Worm (Caenorhabditis elegans) whole organism, L1 larva: ENCODE data around the gene srw-44.

Source experiments
- Y116A8C.19 ChIP-seq: sonication (generic microtip); optimal IDR thresholded peaks from 2 replicates; lab custom pipeline; 2016; ENCODE audit warnings: missing compliant biosample characterization, missing genetic modification characterization, borderline replicate concordance
- ama-1 ChIP-seq: fragments of 150-350 bp; optimal IDR thresholded peaks from 2 replicates; lab custom pipeline; 2014
- ceh-82 ChIP-seq, 3 experiments: fragments of 150-350 bp in 1 of 3; sonication (generic microtip) in 2 of 3; optimal IDR thresholded peaks; 2 replicates each; lab custom pipeline; 2014 to 2017; ENCODE audit warnings: missing biosample characterization in 3 of 3, missing genetic modification characterization in 3 of 3
- ceh-90 ChIP-seq: sonication (generic microtip); optimal IDR thresholded peaks from 2 replicates; lab custom pipeline; 2016; ENCODE audit warnings: missing genetic modification characterization, missing compliant biosample characterization
- ces-1 ChIP-seq: fragments of 150-350 bp; optimal IDR thresholded peaks from 2 replicates; lab custom pipeline; 2014; ENCODE audit warnings: missing biosample characterization, missing genetic modification reagents, missing genetic modification characterization
- efl-1 ChIP-seq, 4 experiments: fragments of 150-350 bp; optimal IDR thresholded peaks in 3 of 4; peaks in 1 of 4; 1 replicate in 1 of 4; 2 replicates in 3 of 4; lab custom pipeline; 2014; ENCODE audit warnings: missing biosample characterization in 2 of 4, missing genetic modification characterization in 2 of 4, missing genetic modification reagents in 2 of 4
- efl-3 ChIP-seq: fragments of 200-800 bp; sonication (Bioruptor generic); optimal IDR thresholded peaks from 2 replicates; lab custom pipeline; 2018; ENCODE audit warnings: mild to moderate bottlenecking, missing genetic modification characterization, missing compliant biosample characterization
- elt-2 ChIP-seq: sonication (generic microtip); optimal IDR thresholded peaks from 2 replicates; lab custom pipeline; 2016; ENCODE audit warnings: missing genetic modification characterization, mild to moderate bottlenecking, inconsistent platforms, missing compliant biosample characterization, missing genetic modification reagents
- elt-3 ChIP-seq, 6 experiments: fragments of 150-350 bp in 1 of 6; sonication (generic microtip); optimal IDR thresholded peaks; 2 replicates each; lab custom pipeline; 2017 to 2018; ENCODE audit warnings: missing biosample characterization in 6 of 6, missing genetic modification characterization in 6 of 6, inconsistent platforms in 1 of 6
- ets-5 ChIP-seq: fragments of 200-800 bp; sonication (Bioruptor generic); IDR thresholded peaks from 2 replicates; pipeline ENCODE4 v1.3.6; 2022; ENCODE audit warnings: missing genetic modification characterization, missing compliant biosample characterization
- fkh-4 ChIP-seq: sonication (generic microtip); optimal IDR thresholded peaks from 2 replicates; lab custom pipeline; 2016; ENCODE audit warnings: missing compliant biosample characterization, missing genetic modification characterization, borderline replicate concordance
- fkh-8 ChIP-seq: sonication (generic microtip); optimal IDR thresholded peaks from 2 replicates; lab custom pipeline; 2016; ENCODE audit warnings: mild to moderate bottlenecking, missing genetic modification characterization, missing compliant biosample characterization
- hlh-17 ChIP-seq: fragments of 200-800 bp; sonication (Bioruptor generic); optimal IDR thresholded peaks from 2 replicates; lab custom pipeline; 2018; ENCODE audit warnings: missing genetic modification characterization, mild to moderate bottlenecking, missing compliant biosample characterization, moderate library complexity, borderline replicate concordance
- hlh-4 ChIP-seq: sonication (generic microtip); optimal IDR thresholded peaks from 2 replicates; lab custom pipeline; 2016; ENCODE audit warnings: mild to moderate bottlenecking, missing genetic modification characterization, missing compliant biosample characterization
- jun-1 ChIP-seq: fragments of 150-350 bp; optimal IDR thresholded peaks from 2 replicates; lab custom pipeline; 2014; ENCODE audit warnings: missing biosample characterization, missing genetic modification reagents, missing genetic modification characterization
- lin-35 ChIP-seq, 2 experiments: fragments of 150-350 bp; optimal IDR thresholded peaks; 2 replicates each; lab custom pipeline; 2014; ENCODE audit warnings: missing biosample characterization in 2 of 2, missing genetic modification characterization in 2 of 2, missing genetic modification reagents in 2 of 2
- lin-39 ChIP-seq: fragments of 150-350 bp; optimal IDR thresholded peaks from 2 replicates; lab custom pipeline; 2014; ENCODE audit warnings: missing biosample characterization, missing genetic modification reagents, missing genetic modification characterization
- mef-2 ChIP-seq: fragments of 150-350 bp; optimal IDR thresholded peaks from 2 replicates; lab custom pipeline; 2014; ENCODE audit warnings: missing biosample characterization, missing genetic modification characterization
- nhr-11 ChIP-seq: fragments of 150-350 bp; optimal IDR thresholded peaks from 2 replicates; lab custom pipeline; 2014; ENCODE audit warnings: missing biosample characterization, missing genetic modification characterization
- nhr-20 ChIP-seq: sonication (generic microtip); optimal IDR thresholded peaks from 2 replicates; lab custom pipeline; 2016; ENCODE audit warnings: mild to moderate bottlenecking, missing genetic modification characterization, missing compliant biosample characterization
- nhr-71 ChIP-seq: sonication (generic microtip); optimal IDR thresholded peaks from 2 replicates; lab custom pipeline; 2016; ENCODE audit warnings: mild to moderate bottlenecking, missing genetic modification characterization, moderate library complexity, missing compliant biosample characterization
- nhr-77 ChIP-seq: fragments of 150-350 bp; optimal IDR thresholded peaks from 2 replicates; lab custom pipeline; 2014; ENCODE audit warnings: missing biosample characterization, missing genetic modification characterization
- nhr-85 ChIP-seq: sonication (generic microtip); peaks from one replicate; lab custom pipeline; 2016; ENCODE audit warnings: missing genetic modification characterization, inconsistent platforms, missing compliant biosample characterization
- pag-3 ChIP-seq: sonication (generic microtip); optimal IDR thresholded peaks from 2 replicates; lab custom pipeline; 2017; ENCODE audit warnings: missing genetic modification characterization, mild to moderate bottlenecking, missing compliant biosample characterization, antibody characterized with exemption, borderline replicate concordance; ENCODE audit not compliant: insufficient read depth
- pqm-1 ChIP-seq: sonication (generic microtip); optimal IDR thresholded peaks from 3 replicates; lab custom pipeline; 2017; ENCODE audit warnings: missing biosample characterization, missing genetic modification characterization
- skn-1 ChIP-seq: fragments of 150-350 bp; optimal IDR thresholded peaks from 2 replicates; lab custom pipeline; 2014; ENCODE audit warnings: missing biosample characterization, missing genetic modification characterization
- sox-4 ChIP-seq: sonication (generic microtip); optimal IDR thresholded peaks from 2 replicates; lab custom pipeline; 2016; ENCODE audit warnings: missing genetic modification characterization, missing compliant biosample characterization
- tbx-2 ChIP-seq: sonication (generic microtip); optimal IDR thresholded peaks from 2 replicates; lab custom pipeline; 2016; ENCODE audit warnings: missing genetic modification characterization, missing compliant biosample characterization
- tlp-1 ChIP-seq: fragments of 150-350 bp; optimal IDR thresholded peaks from 2 replicates; lab custom pipeline; 2014; ENCODE audit warnings: missing biosample characterization, missing genetic modification characterization
- unc-130 ChIP-seq: fragments of 150-350 bp; optimal IDR thresholded peaks from 2 replicates; lab custom pipeline; 2017; ENCODE audit warnings: missing biosample characterization, missing genetic modification characterization, inconsistent platforms
- unc-30 ChIP-seq: sonication (generic microtip); optimal IDR thresholded peaks from 2 replicates; lab custom pipeline; 2017; ENCODE audit warnings: missing biosample characterization, missing genetic modification characterization
- ztf-11 ChIP-seq, 2 experiments: sonication (generic microtip); optimal IDR thresholded peaks; 2 replicates each; lab custom pipeline; 2016 to 2017; ENCODE audit warnings: missing genetic modification characterization in 2 of 2, missing biosample characterization in 1 of 2, missing compliant biosample characterization in 1 of 2
- ztf-4 ChIP-seq: fragments of 150-350 bp; optimal IDR thresholded peaks from 2 replicates; lab custom pipeline; 2014; ENCODE audit warnings: missing biosample characterization, missing genetic modification characterization

Gene srw-44

ce11 chrV:16725955-16726354, 45.9 kb downstream of the srw-44 start:
- TF ChIP-seq nhr-71 (tag; lab: Kevin White, UChicago), result peak; percentile 45
- peak in 1 of 2 experiments; percentile 39 for TF ChIP-seq lin-35 (GFP tag; optimal IDR thresholded peaks at IDR 0.05; lab: Kevin White, UChicago)
- TF ChIP-seq nhr-85 (tag; lab: Kevin White, UChicago), result peak; percentile 22
- peak in 1 of 3 experiments; percentile 31 for TF ChIP-seq ceh-82 (tag; optimal IDR thresholded peaks at IDR 0.05; lab: Kevin White, UChicago)
- TF ChIP-seq mef-2 (tag; lab: Kevin White, UChicago), result no peak
- TF ChIP-seq elt-2 (tag; lab: Kevin White, UChicago), result peak; percentile 65
- peak; percentile 58 for TF ChIP-seq nhr-20 (tag; lab: Kevin White, UChicago)
- peak; percentile 23 for TF ChIP-seq jun-1 (tag; lab: Kevin White, UChicago)
- no peak for TF ChIP-seq elt-3 (tag; optimal IDR thresholded peaks at IDR 0.05; lab: Kevin White, UChicago)
- TF ChIP-seq efl-1 (optimal IDR thresholded peaks at IDR 0.05; lab: Kevin White, UChicago), result no peak
- TF ChIP-seq efl-1 (GFP tag; optimal IDR thresholded peaks at IDR 0.05 in 1 of 2; lab: Kevin White, UChicago), result no peak
- no peak for TF ChIP-seq efl-3 (GFP tag; lab: Kevin White, UChicago)
- no peak for TF ChIP-seq lin-39 (tag; lab: Kevin White, UChicago)

ce11 chrV:16726915-16727314, 46.8 kb downstream of the srw-44 start, which contains the start of gene T25E12.14:
TSS of gene T25E12.14 (plus strand) at chrV:16727215.
- TF ChIP-seq ets-5 (GFP tag; lab: Robert Waterston, UW), result no peak
- no peak for TF ChIP-seq tlp-1 (tag; lab: Kevin White, UChicago)
- TF ChIP-seq hlh-4, result no peak
- no peak for TF ChIP-seq ztf-11 (tag; optimal IDR thresholded peaks at IDR 0.05; lab: Kevin White, UChicago)
- no peak for TF ChIP-seq Y116A8C.19 (tag; lab: Kevin White, UChicago)
- no peak for TF ChIP-seq ces-1 (GFP tag; lab: Kevin White, UChicago)
- no peak for TF ChIP-seq tbx-2 (tag; lab: Kevin White, UChicago)
- TF ChIP-seq fkh-8 (tag; lab: Kevin White, UChicago), result no peak
- no peak for TF ChIP-seq sox-4 (tag; lab: Kevin White, UChicago)
- TF ChIP-seq skn-1 (tag; lab: Kevin White, UChicago), result no peak
- TF ChIP-seq ceh-90 (tag; lab: Kevin White, UChicago), result no peak
- TF ChIP-seq pag-3 (tag; lab: Kevin White, UChicago), result no peak
- no peak for TF ChIP-seq nhr-77 (tag; lab: Kevin White, UChicago)
- TF ChIP-seq efl-3 (GFP tag; lab: Kevin White, UChicago), result no peak
- no peak for TF ChIP-seq mef-2 (tag; lab: Kevin White, UChicago)
- no peak for TF ChIP-seq unc-30 (tag; lab: Kevin White, UChicago)
- no peak for TF ChIP-seq fkh-4 (tag; lab: Kevin White, UChicago)
- no peak for TF ChIP-seq unc-130
- no peak for TF ChIP-seq pqm-1 (tag; lab: Kevin White, UChicago)

ce11 chrV:16728431-16728830, 48.4 kb downstream of the srw-44 start, which contains the start of gene fbxa-127:
TSS of gene fbxa-127 (plus strand) at chrV:16728731.
- TF ChIP-seq elt-2 (tag; lab: Kevin White, UChicago) (peak; percentile 1), nhr-11 (tag; lab: Kevin White, UChicago) (no peak)

- no peak for TF ChIP-seq hlh-17 (GFP tag; lab: Kevin White, UChicago)
- TF ChIP-seq elt-3 (tag; optimal IDR thresholded peaks at IDR 0.05; lab: Kevin White, UChicago), result no peak
- TF ChIP-seq ets-5 (GFP tag; lab: Robert Waterston, UW), result no peak
- TF ChIP-seq ama-1 (lab: Kevin White, UChicago), result no peak
- TF ChIP-seq ztf-4 (tag; lab: Kevin White, UChicago), result no peak
- no peak for TF ChIP-seq lin-39 (tag; lab: Kevin White, UChicago)
- no peak for TF ChIP-seq ceh-90 (tag; lab: Kevin White, UChicago)
- no peak for TF ChIP-seq sox-4 (tag; lab: Kevin White, UChicago)
- TF ChIP-seq ztf-11 (tag; optimal IDR thresholded peaks at IDR 0.05; lab: Kevin White, UChicago), result no peak
Measured at ce11 chrV:16729961-16730360, 49.9 kb downstream of the srw-44 start, which contains the start of gene srz-99. TSS of gene srz-99 (plus strand) at chrV:16730261.
